Worm (Caenorhabditis elegans) whole organism, late embryonic: ENCODE data around the gene R05G9.1.

Source experiments
- F13H6.1 ChIP-seq: sonication (generic microtip); optimal IDR thresholded peaks from 2 replicates; lab custom pipeline; 2016; ENCODE audit warnings: missing genetic modification characterization, missing compliant biosample characterization
- K02D7.2 ChIP-seq: sonication (generic microtip); optimal IDR thresholded peaks from 2 replicates; lab custom pipeline; 2017; ENCODE audit warnings: mild to moderate bottlenecking, missing genetic modification characterization, missing compliant biosample characterization
- Y22D7AL.16 ChIP-seq: sonication (generic microtip); optimal IDR thresholded peaks from 2 replicates; lab custom pipeline; 2016; ENCODE audit warnings: missing genetic modification characterization, missing compliant biosample characterization
- ahr-1 ChIP-seq: sonication (generic microtip); optimal IDR thresholded peaks from 2 replicates; lab custom pipeline; 2016; ENCODE audit warnings: missing genetic modification characterization, missing compliant biosample characterization
- ceh-14 ChIP-seq: sonication (generic microtip); optimal IDR thresholded peaks from 2 replicates; lab custom pipeline; 2016; ENCODE audit warnings: missing genotype, missing genetic modification characterization, missing compliant biosample characterization
- ceh-18 ChIP-seq: sonication (generic microtip); optimal IDR thresholded peaks from 2 replicates; lab custom pipeline; 2016; ENCODE audit warnings: missing genetic modification characterization, missing compliant biosample characterization
- ceh-2 ChIP-seq: sonication (generic microtip); optimal IDR thresholded peaks from 2 replicates; lab custom pipeline; 2016; ENCODE audit warnings: missing genotype, missing genetic modification characterization, missing compliant biosample characterization
- ceh-22 ChIP-seq: sonication (generic microtip); optimal IDR thresholded peaks from 2 replicates; lab custom pipeline; 2017; ENCODE audit warnings: missing biosample characterization, missing genetic modification characterization
- ceh-24 ChIP-seq: sonication (generic microtip); optimal IDR thresholded peaks from 2 replicates; lab custom pipeline; 2016; ENCODE audit warnings: mild to moderate bottlenecking, missing genetic modification characterization, missing compliant biosample characterization
- ceh-30 ChIP-seq: fragments of 150-350 bp; optimal IDR thresholded peaks from 2 replicates; lab custom pipeline; 2014; ENCODE audit warnings: missing biosample characterization, missing genetic modification characterization
- ceh-31 ChIP-seq: sonication (generic microtip); optimal IDR thresholded peaks from 2 replicates; lab custom pipeline; 2016; ENCODE audit warnings: missing genetic modification characterization, missing compliant biosample characterization
- ceh-9 ChIP-seq: sonication (generic microtip); optimal IDR thresholded peaks from 2 replicates; lab custom pipeline; 2016; ENCODE audit warnings: mild to moderate bottlenecking, missing genetic modification characterization, inconsistent platforms, missing compliant biosample characterization
- dve-1 ChIP-seq: sonication (generic microtip); optimal IDR thresholded peaks from 2 replicates; lab custom pipeline; 2017; ENCODE audit warnings: antibody characterized with exemption, mild to moderate bottlenecking, missing genetic modification characterization, missing compliant biosample characterization
- elt-4 ChIP-seq: sonication (generic microtip); optimal IDR thresholded peaks from 2 replicates; lab custom pipeline; 2016; ENCODE audit warnings: missing genetic modification characterization, missing compliant biosample characterization
- ets-4 ChIP-seq: sonication (generic microtip); optimal IDR thresholded peaks from 2 replicates; lab custom pipeline; 2016; ENCODE audit warnings: missing genetic modification characterization, missing compliant biosample characterization
- fkh-10 ChIP-seq: fragments of 150-350 bp; optimal IDR thresholded peaks from 2 replicates; lab custom pipeline; 2014; ENCODE audit warnings: missing biosample characterization, missing genetic modification reagents, missing genetic modification characterization
- gmeb-2 ChIP-seq: sonication (generic microtip); optimal IDR thresholded peaks from 2 replicates; lab custom pipeline; 2016; ENCODE audit warnings: missing genetic modification characterization, inconsistent platforms, missing compliant biosample characterization
- hlh-13 ChIP-seq: fragments of 200-800 bp; sonication (Bioruptor generic); optimal IDR thresholded peaks from 2 replicates; lab custom pipeline; 2018; ENCODE audit warnings: mild to moderate bottlenecking, missing genetic modification characterization, missing compliant biosample characterization
- hlh-30 ChIP-seq: sonication (generic microtip); optimal IDR thresholded peaks from 2 replicates; lab custom pipeline; 2017; ENCODE audit warnings: antibody characterized with exemption, missing genetic modification characterization, missing compliant biosample characterization; ENCODE audit not compliant: insufficient read depth
- hlh-8 ChIP-seq: sonication (generic microtip); optimal IDR thresholded peaks from 2 replicates; lab custom pipeline; 2016; ENCODE audit warnings: missing genotype, missing genetic modification characterization, missing compliant biosample characterization
- lin-11 ChIP-seq: fragments of 200-800 bp; sonication (Bioruptor generic); optimal IDR thresholded peaks from 2 replicates; lab custom pipeline; 2018; ENCODE audit warnings: mild to moderate bottlenecking, missing genetic modification characterization, missing compliant biosample characterization
- mec-3 ChIP-seq: sonication (generic microtip); optimal IDR thresholded peaks from 2 replicates; lab custom pipeline; 2016; ENCODE audit warnings: borderline replicate concordance, missing genetic modification characterization, missing compliant biosample characterization
- nhr-11 ChIP-seq: fragments of 150-350 bp; optimal IDR thresholded peaks from 2 replicates; lab custom pipeline; 2014; ENCODE audit warnings: missing biosample characterization, missing genetic modification characterization
- npax-4 ChIP-seq: sonication (generic microtip); optimal IDR thresholded peaks from 2 replicates; lab custom pipeline; 2016; ENCODE audit warnings: missing genetic modification characterization, missing compliant biosample characterization
- pag-3 ChIP-seq: sonication (generic microtip); optimal IDR thresholded peaks from 2 replicates; lab custom pipeline; 2016; ENCODE audit warnings: missing compliant biosample characterization, missing genetic modification characterization, borderline replicate concordance
- pha-4 ChIP-seq: fragments of 150-350 bp; optimal IDR thresholded peaks from 2 replicates; lab custom pipeline; 2018; ENCODE audit warnings: missing biosample characterization, missing genetic modification reagents, missing genetic modification characterization
- pqm-1 ChIP-seq: sonication (generic microtip); optimal IDR thresholded peaks from 2 replicates; lab custom pipeline; 2016; ENCODE audit warnings: missing genetic modification characterization, missing compliant biosample characterization
- sox-2 ChIP-seq: fragments of 200-800 bp; sonication (Bioruptor generic); IDR thresholded peaks from 2 replicates; pipeline ENCODE4 v1.3.6; 2022; ENCODE audit warnings: missing genetic modification reagents, missing genetic modification characterization, missing compliant biosample characterization
- tbx-7 ChIP-seq: sonication (generic microtip); optimal IDR thresholded peaks from 2 replicates; lab custom pipeline; 2016; ENCODE audit warnings: missing genotype, missing genetic modification characterization, missing compliant biosample characterization
- ttx-3 ChIP-seq: sonication (generic microtip); optimal IDR thresholded peaks from 2 replicates; lab custom pipeline; 2016; ENCODE audit warnings: missing genetic modification reagents, missing genetic modification characterization, missing compliant biosample characterization
- unc-42 ChIP-seq: sonication (generic microtip); optimal IDR thresholded peaks from 2 replicates; lab custom pipeline; 2016; ENCODE audit warnings: missing genotype, missing genetic modification characterization, missing compliant biosample characterization
- unc-55 ChIP-seq: sonication (generic microtip); optimal IDR thresholded peaks from 2 replicates; lab custom pipeline; 2017; ENCODE audit warnings: missing biosample characterization, missing genetic modification reagents, missing genetic modification characterization
- ztf-16 ChIP-seq: sonication (generic microtip); optimal IDR thresholded peaks from 2 replicates; lab custom pipeline; 2017; ENCODE audit warnings: missing genetic modification characterization, missing compliant biosample characterization

The R05G9.1 gene

DNA sequence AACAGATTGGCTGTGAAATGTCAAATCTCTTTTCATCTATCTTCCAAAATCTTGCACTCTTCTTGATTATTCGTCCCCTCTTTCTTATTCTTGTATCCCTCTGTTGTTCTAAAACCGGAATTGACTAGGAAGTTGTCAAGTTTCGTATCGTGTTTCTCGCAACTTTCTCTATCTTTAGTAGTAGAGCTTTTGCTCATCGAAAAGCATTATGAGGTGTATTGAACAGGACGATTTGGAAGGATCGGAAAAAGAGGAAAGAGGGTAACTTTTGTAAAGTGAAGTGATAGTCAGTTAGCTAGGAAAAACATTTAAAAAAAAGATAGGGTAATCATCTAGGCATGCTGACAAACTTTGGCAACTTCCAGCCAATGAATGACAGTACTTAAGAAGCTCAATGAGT is 6.5 kb upstream of the R05G9.1 start:
- no peak for TF ChIP-seq npax-4 (tag; lab: Kevin White, UChicago)
- TF ChIP-seq unc-42 (tag; lab: Kevin White, UChicago), result no peak

DNA sequence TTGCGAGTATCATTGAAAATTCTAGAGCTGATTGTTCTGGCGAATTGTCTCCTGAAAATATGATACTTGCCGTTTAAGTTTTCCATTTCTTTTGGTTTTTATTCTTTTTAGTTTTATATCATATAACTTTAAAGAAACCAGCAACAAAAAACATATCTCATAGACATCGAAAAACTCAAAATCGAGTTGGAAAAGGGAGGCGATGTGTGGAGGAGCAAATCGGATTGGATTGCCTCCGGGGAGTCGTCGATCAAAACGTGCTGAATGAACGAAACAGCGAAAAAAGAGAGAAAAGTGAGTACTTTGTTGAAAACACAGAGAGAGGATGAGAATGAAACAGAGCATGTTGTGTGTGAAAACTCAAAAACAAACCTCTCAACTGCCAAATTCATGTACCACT is 5.8 kb upstream of the R05G9.1 start:
- TF ChIP-seq dve-1 (tag; lab: Kevin White, UChicago), result no peak
- peak; percentile 24 for TF ChIP-seq unc-42 (tag; lab: Kevin White, UChicago)

DNA sequence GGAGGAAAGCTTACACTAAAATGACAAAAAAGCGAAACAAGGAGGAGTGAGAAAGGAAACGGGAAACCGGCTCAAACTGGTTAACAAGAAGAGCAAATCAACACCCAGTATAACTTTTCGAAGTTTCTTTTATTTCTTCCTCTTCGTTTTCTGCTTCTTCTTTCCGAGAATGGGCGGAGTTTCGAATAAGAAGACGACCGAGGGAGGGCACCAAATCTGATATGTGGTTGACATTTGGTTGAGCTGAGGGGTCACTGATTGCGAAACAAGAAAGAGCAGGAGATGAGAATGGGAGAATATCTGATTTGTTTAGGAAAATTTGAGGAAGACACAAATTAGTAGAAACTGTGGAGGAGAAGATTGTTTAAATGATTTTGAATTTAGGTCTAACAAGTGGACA is 4.4 kb upstream of the R05G9.1 start:
- TF ChIP-seq mec-3 (tag; lab: Kevin White, UChicago) (no peak), sox-2 (GFP tag; lab: Robert Waterston, UW) (no peak), unc-42 (tag; lab: Kevin White, UChicago) (peak; percentile 55), hlh-30 (no peak)

DNA sequence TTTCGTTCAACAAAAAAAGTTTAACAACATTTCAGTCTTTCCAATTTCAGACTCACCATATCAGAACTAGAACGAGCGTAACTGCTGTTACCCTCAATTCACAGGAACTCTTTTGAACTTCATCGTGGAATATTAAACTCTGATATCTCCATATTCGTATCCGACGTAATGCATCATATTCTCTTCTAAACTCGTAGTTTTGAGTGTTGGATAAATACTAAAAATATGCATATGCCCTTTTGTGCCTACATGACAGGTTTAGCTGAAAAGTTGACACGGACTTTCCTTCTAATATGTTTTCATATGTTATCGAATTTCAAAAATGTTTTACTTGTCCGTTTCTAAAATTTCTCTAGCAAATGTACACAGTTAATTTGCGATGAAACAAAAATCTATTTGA is 3.9 kb upstream of the R05G9.1 start, which contains the start of gene twk-49:
twk-49 (minus strand) TSS at position 101 of the 400 bp plus-strand sequence.
- TF ChIP-seq ceh-22 (tag; lab: Kevin White, UChicago) (no peak), ceh-24 (tag; lab: Kevin White, UChicago) (no peak), ahr-1 (no peak)

DNA sequence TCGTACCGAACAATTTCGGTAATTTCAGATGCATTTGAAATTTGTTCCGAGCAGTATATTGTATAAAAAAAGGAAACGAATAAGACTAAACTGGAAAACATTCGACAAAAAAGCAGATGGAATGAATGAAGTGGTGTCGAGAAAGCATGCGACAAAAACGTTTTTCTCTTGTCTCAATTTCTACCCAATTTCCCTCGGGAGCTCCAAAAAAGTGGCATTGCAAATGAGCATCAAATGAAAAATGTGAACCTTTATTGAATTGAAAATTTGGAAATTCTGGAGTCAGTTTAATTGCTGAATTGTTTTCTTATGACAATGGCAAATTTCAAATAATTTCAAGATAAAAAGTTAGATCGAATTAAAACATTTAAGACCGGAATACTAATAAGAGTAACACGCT is 2.8 kb upstream of the R05G9.1 start, which contains the start of gene R05G9.5:
R05G9.5 (minus strand) TSS at position 101 of the 400 bp plus-strand sequence.
- TF ChIP-seq pha-4 (tag; lab: Kevin White, UChicago), result no peak
- TF ChIP-seq ttx-3 (tag; lab: Kevin White, UChicago), result no peak
- no peak for TF ChIP-seq fkh-10 (GFP tag; lab: Kevin White, UChicago)
- no peak for TF ChIP-seq pqm-1 (tag; lab: Kevin White, UChicago)
- no peak for TF ChIP-seq F13H6.1
- no peak for TF ChIP-seq ceh-31 (tag; lab: Kevin White, UChicago)
- TF ChIP-seq nhr-11 (tag; lab: Kevin White, UChicago), result no peak
- TF ChIP-seq elt-4 (tag; lab: Kevin White, UChicago), result no peak
- TF ChIP-seq ceh-18 (tag; lab: Kevin White, UChicago), result no peak
- TF ChIP-seq hlh-8, result no peak
- TF ChIP-seq K02D7.2 (tag; lab: Kevin White, UChicago), result no peak
- no peak for TF ChIP-seq pag-3
- TF ChIP-seq Y22D7AL.16, result no peak
- no peak for TF ChIP-seq tbx-7 (tag; lab: Kevin White, UChicago)
- no peak for TF ChIP-seq ceh-2 (tag; lab: Kevin White, UChicago)
- TF ChIP-seq ceh-30 (tag; lab: Kevin White, UChicago), result no peak
- TF ChIP-seq ztf-16, result no peak
- TF ChIP-seq ceh-14 (tag; lab: Kevin White, UChicago), result no peak

DNA sequence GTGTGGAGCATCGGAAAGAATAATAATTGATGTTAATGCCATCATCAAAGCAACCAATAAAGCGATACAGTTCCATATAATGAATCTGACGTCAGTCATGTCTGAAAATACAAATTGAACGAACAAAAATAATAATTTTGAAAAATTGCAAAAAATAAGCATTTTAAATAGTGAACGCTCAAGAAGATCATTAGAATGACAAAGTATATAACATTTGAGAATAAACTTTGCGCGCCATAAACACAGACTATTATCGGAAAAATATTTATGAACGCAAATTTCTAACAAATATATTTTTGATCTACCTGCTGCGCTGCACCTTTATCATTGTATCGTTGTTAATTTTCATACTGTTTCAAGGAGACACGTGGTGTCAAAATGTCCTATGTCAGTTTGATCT is 1.5 kb upstream of the R05G9.1 start, which contains the start of gene R05G9.3:
R05G9.3 (minus strand) TSS at position 101 of the 400 bp plus-strand sequence.
- TF ChIP-seq gmeb-2, result no peak
- TF ChIP-seq sox-2 (GFP tag; lab: Robert Waterston, UW), result no peak
- no peak for TF ChIP-seq hlh-13 (GFP tag; lab: Kevin White, UChicago)
- TF ChIP-seq npax-4 (tag; lab: Kevin White, UChicago), result no peak

DNA sequence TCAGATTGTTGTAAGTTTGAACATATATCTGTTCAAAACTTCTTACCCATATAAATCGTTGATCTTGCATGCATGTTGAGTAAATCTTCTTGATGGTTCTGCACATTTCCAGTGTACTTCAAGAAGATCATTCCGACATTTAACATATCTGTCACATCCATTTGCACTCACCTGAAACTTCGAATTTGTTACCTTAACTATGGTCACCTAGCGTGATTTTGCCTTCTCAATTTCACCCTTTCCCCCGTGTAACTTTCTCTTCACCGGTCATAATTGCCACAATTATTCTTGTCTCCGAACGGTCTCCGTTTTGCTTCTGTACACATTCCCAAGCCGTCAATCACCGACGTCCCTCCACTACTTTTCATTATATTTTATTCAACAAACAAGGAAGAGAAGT is 10.4 kb downstream of the R05G9.1 start:
- TF ChIP-seq ceh-9, result no peak
- no peak for TF ChIP-seq K02D7.2 (tag; lab: Kevin White, UChicago)
- no peak for TF ChIP-seq ets-4
- TF ChIP-seq lin-11, result no peak
- TF ChIP-seq unc-55 (GFP tag; lab: Kevin White, UChicago), result no peak
- TF ChIP-seq ceh-2 (tag; lab: Kevin White, UChicago), result no peak
